Worm (Caenorhabditis elegans) whole organism, young adult: ENCODE data around the gene nspc-18.
A peak's percentile ranks its signal among the peaks of the same experiment; 100 is the strongest.

Experiments used
- C06A6.2 ChIP-seq: fragments of 200-800 bp; sonication (Bioruptor generic); conservative IDR thresholded peaks from 2 replicates; pipeline ENCODE4 v1.3.6; 2022; ENCODE audit warnings: missing genetic modification characterization, missing compliant biosample characterization
- F52B5.7 ChIP-seq: sonication (generic microtip); optimal IDR thresholded peaks from 2 replicates; lab custom pipeline; 2016; ENCODE audit warnings: mild to moderate bottlenecking, missing genetic modification characterization, missing compliant biosample characterization
- F57A8.1 ChIP-seq: fragments of 200-800 bp; sonication (Bioruptor generic); optimal IDR thresholded peaks from 2 replicates; lab custom pipeline; 2018; ENCODE audit warnings: mild to moderate bottlenecking, missing genetic modification characterization, moderate library complexity, missing compliant biosample characterization
- K11D2.4 ChIP-seq: fragments of 200-800 bp; sonication (Bioruptor generic); IDR thresholded peaks from 2 replicates; pipeline ENCODE4 v1.3.6; 2022; ENCODE audit warnings: missing genetic modification reagents, missing genetic modification characterization, missing compliant biosample characterization
- Y53G8AR.9 ChIP-seq: fragments of 200-800 bp; sonication (Bioruptor generic); conservative IDR thresholded peaks from 2 replicates; pipeline ENCODE4 v1.3.6; 2022; ENCODE audit warnings: missing genetic modification reagents, missing genetic modification characterization, missing compliant biosample characterization
- Y67H2A.10 ChIP-seq: fragments of 200-800 bp; sonication (Bioruptor generic); conservative IDR thresholded peaks from 2 replicates; pipeline ENCODE4 v1.3.6; 2022; ENCODE audit warnings: missing genetic modification reagents, missing genetic modification characterization, missing compliant biosample characterization
- akir-1 ChIP-seq: fragments of 200-800 bp; sonication (Bioruptor generic); optimal IDR thresholded peaks from 2 replicates; lab custom pipeline; 2018; ENCODE audit warnings: mild to moderate bottlenecking, missing genetic modification characterization, moderate library complexity, missing compliant biosample characterization
- attf-3 ChIP-seq: fragments of 200-800 bp; sonication (Bioruptor generic); conservative IDR thresholded peaks from 2 replicates; pipeline ENCODE4 v1.3.6; 2022; ENCODE audit warnings: missing genetic modification reagents, missing genetic modification characterization, missing compliant biosample characterization
- attf-5 ChIP-seq: fragments of 200-800 bp; sonication (Bioruptor generic); optimal IDR thresholded peaks from 2 replicates; lab custom pipeline; 2018; ENCODE audit warnings: mild to moderate bottlenecking, missing genetic modification characterization, missing compliant biosample characterization
- attf-6 ChIP-seq: fragments of 200-800 bp; sonication (Bioruptor generic); IDR thresholded peaks from 2 replicates; pipeline ENCODE4 v1.3.6; 2022; ENCODE audit warnings: missing genetic modification reagents, missing genetic modification characterization, missing compliant biosample characterization
- bed-1 ChIP-seq: fragments of 200-800 bp; sonication (Bioruptor generic); IDR thresholded peaks from 2 replicates; pipeline ENCODE4 v1.3.6; 2022; ENCODE audit warnings: missing genetic modification reagents, missing genetic modification characterization, missing compliant biosample characterization
- cebp-2 ChIP-seq: fragments of 200-800 bp; sonication (Bioruptor generic); IDR thresholded peaks from 2 replicates; pipeline ENCODE4 v1.3.6; 2022; ENCODE audit warnings: missing genetic modification characterization, missing compliant biosample characterization
- ceh-91 ChIP-seq: fragments of 200-800 bp; sonication (Bioruptor generic); IDR thresholded peaks from 2 replicates; pipeline ENCODE4 v1.3.6; 2022; ENCODE audit warnings: missing genetic modification reagents, missing genetic modification characterization, missing compliant biosample characterization
- die-1 ChIP-seq: sonication (generic microtip); optimal IDR thresholded peaks from 2 replicates; lab custom pipeline; 2016; ENCODE audit warnings: missing genotype, mild to moderate bottlenecking, missing genetic modification characterization, missing compliant biosample characterization
- dpff-1 ChIP-seq: sonication (generic microtip); optimal IDR thresholded peaks from 2 replicates; lab custom pipeline; 2017; ENCODE audit warnings: mild to moderate bottlenecking, missing genetic modification characterization, missing compliant biosample characterization
- ets-4 ChIP-seq: fragments of 200-800 bp; sonication (Bioruptor generic); optimal IDR thresholded peaks from 2 replicates; lab custom pipeline; 2018; ENCODE audit warnings: mild to moderate bottlenecking, missing genetic modification characterization, missing compliant biosample characterization
- gei-17 ChIP-seq: fragments of 200-800 bp; sonication (Bioruptor generic); optimal IDR thresholded peaks from 2 replicates; lab custom pipeline; 2018; ENCODE audit warnings: mild to moderate bottlenecking, missing genetic modification characterization, missing compliant biosample characterization
- hlh-26 ChIP-seq: fragments of 200-800 bp; sonication (Bioruptor generic); conservative IDR thresholded peaks from 2 replicates; pipeline ENCODE4 v1.3.6; 2022; ENCODE audit warnings: missing genetic modification reagents, missing genetic modification characterization, missing compliant biosample characterization
- hmg-1.2 ChIP-seq: fragments of 200-800 bp; sonication (Bioruptor generic); IDR thresholded peaks from 2 replicates; pipeline ENCODE4 v1.3.6; 2022; ENCODE audit warnings: missing genetic modification reagents, missing genetic modification characterization, missing compliant biosample characterization
- hmg-20 ChIP-seq: fragments of 200-800 bp; sonication (Bioruptor generic); IDR thresholded peaks from 2 replicates; pipeline ENCODE4 v1.3.6; 2022; ENCODE audit warnings: missing genetic modification reagents, missing genetic modification characterization, missing compliant biosample characterization
- hsf-1 ChIP-seq: fragments of 200-800 bp; sonication (Bioruptor generic); IDR thresholded peaks from 2 replicates; pipeline ENCODE4 v1.3.6; 2022; ENCODE audit warnings: missing genetic modification reagents, missing genetic modification characterization, missing compliant biosample characterization
- lir-1 ChIP-seq: fragments of 200-800 bp; sonication (Bioruptor generic); conservative IDR thresholded peaks from 2 replicates; pipeline ENCODE4 v1.3.6; 2022; ENCODE audit warnings: missing genetic modification reagents, missing genetic modification characterization, missing compliant biosample characterization
- madf-6 ChIP-seq: fragments of 200-800 bp; sonication (Bioruptor generic); IDR thresholded peaks from 2 replicates; pipeline ENCODE4 v1.3.6; 2022; ENCODE audit warnings: missing genetic modification reagents, missing genetic modification characterization, missing compliant biosample characterization
- madf-8 ChIP-seq: fragments of 200-800 bp; sonication (Bioruptor generic); conservative IDR thresholded peaks from 2 replicates; pipeline ENCODE4 v1.3.6; 2022; ENCODE audit warnings: missing genetic modification reagents, missing genetic modification characterization, missing compliant biosample characterization
- mxl-1 ChIP-seq: sonication (generic microtip); optimal IDR thresholded peaks from 2 replicates; lab custom pipeline; 2016; ENCODE audit warnings: missing genetic modification characterization, missing compliant biosample characterization
- nfya-1 ChIP-seq: sonication (generic microtip); optimal IDR thresholded peaks from 2 replicates; lab custom pipeline; 2017; ENCODE audit warnings: antibody characterized with exemption, missing compliant biosample characterization, missing genetic modification characterization, borderline replicate concordance; ENCODE audit not compliant: insufficient read depth
- nhr-120 ChIP-seq: fragments of 200-800 bp; sonication (Bioruptor generic); IDR thresholded peaks from 2 replicates; pipeline ENCODE4 v1.3.6; 2022; ENCODE audit warnings: missing genetic modification characterization, missing compliant biosample characterization
- nhr-80 ChIP-seq: sonication (generic microtip); optimal IDR thresholded peaks from 2 replicates; lab custom pipeline; 2016; ENCODE audit warnings: missing genetic modification characterization, missing compliant biosample characterization
- pbrm-1 ChIP-seq: fragments of 200-800 bp; sonication (Bioruptor generic); IDR thresholded peaks from 2 replicates; pipeline ENCODE4 v1.3.6; 2022; ENCODE audit warnings: missing genetic modification reagents, missing genetic modification characterization, missing compliant biosample characterization
- pha-4 ChIP-seq: fragments of 150-350 bp; sonication (generic microtip); optimal IDR thresholded peaks from 2 replicates; lab custom pipeline; 2014; ENCODE audit warnings: missing biosample characterization, missing genetic modification reagents, missing genetic modification characterization
- rcor-1 ChIP-seq: fragments of 200-800 bp; sonication (Bioruptor generic); IDR thresholded peaks from 2 replicates; pipeline ENCODE4 v1.3.6; 2022; ENCODE audit warnings: missing genetic modification reagents, missing genetic modification characterization, missing compliant biosample characterization
- rpc-1 ChIP-seq, 2 experiments: fragments of 150-350 bp in 1 of 2; sonication (generic microtip) in 1 of 2; optimal IDR thresholded peaks; 2 replicates each; lab custom pipeline; 2014 to 2018; ENCODE audit warnings: missing biosample characterization in 1 of 2, missing genetic modification characterization in 1 of 2, missing genetic modification reagents in 1 of 2, missing genotype in 1 of 2
- xnd-1 ChIP-seq: sonication (generic microtip); optimal IDR thresholded peaks from 2 replicates; lab custom pipeline; 2016; ENCODE audit warnings: missing genotype, missing genetic modification reagents, missing genetic modification characterization, missing compliant biosample characterization
- zfh-2 ChIP-seq: fragments of 200-800 bp; sonication (Bioruptor generic); conservative IDR thresholded peaks from 2 replicates; pipeline ENCODE4 v1.3.6; 2022; ENCODE audit warnings: missing genetic modification reagents, missing genetic modification characterization, missing compliant biosample characterization
- ztf-22 ChIP-seq: fragments of 200-800 bp; sonication (Bioruptor generic); optimal IDR thresholded peaks from 2 replicates; lab custom pipeline; 2018; ENCODE audit warnings: mild to moderate bottlenecking, missing genetic modification characterization, moderate library complexity, missing compliant biosample characterization
- ztf-28 ChIP-seq: fragments of 200-800 bp; sonication (Bioruptor generic); IDR thresholded peaks from 2 replicates; pipeline ENCODE4 v1.3.6; 2022; ENCODE audit warnings: missing genetic modification reagents, missing genetic modification characterization, missing compliant biosample characterization
- ztf-6 ChIP-seq: fragments of 200-800 bp; sonication (Bioruptor generic); IDR thresholded peaks from 2 replicates; pipeline ENCODE4 v1.3.6; 2022; ENCODE audit warnings: missing genetic modification reagents, missing genetic modification characterization, missing compliant biosample characterization

Gene nspc-18

ce11 chrX:14568258-14568763, 40.9 kb upstream of the nspc-18 start:
- TF ChIP-seq pha-4 (tag; lab: Kevin White, UChicago) (no peak), hlh-26 (GFP tag; lab: Robert Waterston, UW) (no peak), nfya-1 (tag; lab: Kevin White, UChicago) (no peak), ztf-6 (no peak), madf-8 (GFP tag; lab: Robert Waterston, UW) (no peak), attf-6 (GFP tag; lab: Robert Waterston, UW) (no peak), zfh-2 (no peak), mxl-1 (tag; lab: Kevin White, UChicago) (no peak), ceh-91 (GFP tag; lab: Robert Waterston, UW) (no peak), rpc-1 (optimal IDR thresholded peaks at IDR 0.05; lab: Kevin White, UChicago) (no peak), rpc-1 (tag; optimal IDR thresholded peaks at IDR 0.05; lab: Kevin White, UChicago) (no peak), Y53G8AR.9 (GFP tag; lab: Robert Waterston, UW) (no peak), akir-1 (GFP tag; lab: Kevin White, UChicago) (no peak), bed-1 (GFP tag; lab: Robert Waterston, UW) (no peak), Y67H2A.10 (no peak), ztf-28 (GFP tag; lab: Robert Waterston, UW) (no peak), attf-3 (GFP tag; lab: Robert Waterston, UW) (no peak)

DNA sequence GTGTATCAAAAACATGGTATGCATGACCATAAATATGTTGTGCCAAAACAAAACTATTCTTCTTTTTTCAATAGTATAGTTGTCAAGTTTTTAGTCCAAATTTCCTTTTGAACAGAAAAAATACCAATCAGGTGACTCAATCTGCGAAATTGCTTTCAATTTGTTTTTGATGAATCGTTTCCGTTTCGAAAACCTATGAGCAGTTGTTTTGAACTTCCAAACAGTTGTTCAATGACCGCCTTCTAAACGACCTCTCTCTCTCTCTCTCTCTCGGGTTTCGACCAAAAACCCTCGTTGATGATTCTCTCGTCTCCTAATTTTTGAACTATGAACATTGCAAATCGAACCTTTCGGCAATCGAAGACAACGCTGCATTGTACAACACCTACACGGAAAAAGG, 38.6 kb upstream of the nspc-18 start:
- TF ChIP-seq attf-6 (GFP tag; lab: Robert Waterston, UW) (no peak), hmg-20 (GFP tag; lab: Robert Waterston, UW) (no peak), F52B5.7 (tag; lab: Kevin White, UChicago) (no peak), dpff-1 (tag; lab: Kevin White, UChicago) (no peak), F57A8.1 (no peak), ztf-22 (GFP tag; lab: Kevin White, UChicago) (no peak), hmg-1.2 (GFP tag; lab: Robert Waterston, UW) (no peak), xnd-1 (tag; lab: Kevin White, UChicago) (no peak), cebp-2 (GFP tag; lab: Robert Waterston, UW) (no peak), pbrm-1 (GFP tag; lab: Robert Waterston, UW) (no peak), gei-17 (no peak), C06A6.2 (GFP tag; lab: Robert Waterston, UW) (no peak), rcor-1 (GFP tag; lab: Robert Waterston, UW) (no peak), hsf-1 (GFP tag; lab: Robert Waterston, UW) (no peak), die-1 (tag; lab: Kevin White, UChicago) (no peak), lir-1 (GFP tag; lab: Robert Waterston, UW) (no peak), madf-6 (GFP tag; lab: Robert Waterston, UW) (no peak), nhr-120 (GFP tag; lab: Robert Waterston, UW) (no peak)

DNA sequence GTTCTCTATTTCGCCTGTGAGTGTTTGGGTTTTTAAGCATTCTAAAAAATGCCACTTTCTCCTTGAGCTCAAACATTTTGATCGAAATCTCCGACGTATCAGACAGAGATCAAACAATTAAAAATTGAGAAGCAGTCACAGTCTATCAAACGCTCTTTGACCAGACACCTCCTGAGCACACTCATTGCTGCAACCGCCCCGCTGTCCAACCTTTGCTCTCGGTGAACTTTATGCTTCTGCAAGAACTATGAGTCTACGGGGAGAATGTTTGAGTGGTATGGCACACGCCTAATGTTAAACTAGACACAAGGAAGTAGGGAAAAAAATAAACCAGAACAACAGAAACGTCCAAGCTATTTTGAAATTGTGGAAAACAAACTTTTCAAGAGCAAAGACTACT, 37.8 kb upstream of the nspc-18 start:
- TF ChIP-seq nhr-80: peak; percentile 19
- TF ChIP-seq ets-4 (GFP tag; lab: Kevin White, UChicago): no peak

- TF ChIP-seq Y67H2A.10: no peak
- no peak for TF ChIP-seq attf-5 (GFP tag; lab: Kevin White, UChicago)
- TF ChIP-seq K11D2.4 (GFP tag; lab: Robert Waterston, UW): 0 out of 2 replicates have a peak, but pooled peaks have one; percentile 44
Observed at ce11 chrX:14563818-14564217, 36.4 kb upstream of the nspc-18 start.
